Worm (Caenorhabditis elegans): ENCODE data around the gene Y43F8B.2.
A peak's percentile ranks its signal among the peaks of the same experiment; 100 is the strongest.

The Y43F8B.2 gene

DNA sequence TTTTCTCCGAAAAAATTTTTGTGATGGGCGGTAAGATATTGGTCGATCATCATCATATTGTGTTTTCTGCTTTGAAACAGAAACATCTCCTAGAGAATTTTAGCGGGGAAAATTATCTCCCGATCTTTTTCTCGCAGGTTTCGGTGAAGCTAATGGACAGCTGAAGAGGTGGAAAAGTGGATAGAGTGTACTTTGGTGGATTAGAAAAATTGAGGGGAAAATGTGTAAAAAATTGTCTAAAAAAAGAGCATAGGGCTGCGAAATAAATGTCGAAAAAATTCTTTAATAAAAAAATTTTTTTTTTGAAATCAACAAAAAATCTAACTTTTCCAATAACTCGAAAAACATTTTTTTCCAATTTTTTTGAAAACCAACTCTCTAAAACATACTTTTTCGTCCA is 23.0 kb upstream of the Y43F8B.2 start, which contains the start of gene oac-1:
oac-1 (minus strand) TSS at position 101 of the 400 bp plus-strand sequence.
- TF ChIP-seq ceh-63 (GFP tag; optimal IDR thresholded peaks at IDR 0.05) (no peak), mab-9 (GFP tag; IDR thresholded peaks at IDR 0.05) (no peak), ceh-90 (tag; optimal IDR thresholded peaks at IDR 0.05) (no peak), ztf-11 (tag; optimal IDR thresholded peaks at IDR 0.05) (no peak), nhr-85 (tag) (no peak), efl-3 (GFP tag; optimal IDR thresholded peaks at IDR 0.05) (no peak), tbx-2 (tag; optimal IDR thresholded peaks at IDR 0.05) (no peak)

DNA sequence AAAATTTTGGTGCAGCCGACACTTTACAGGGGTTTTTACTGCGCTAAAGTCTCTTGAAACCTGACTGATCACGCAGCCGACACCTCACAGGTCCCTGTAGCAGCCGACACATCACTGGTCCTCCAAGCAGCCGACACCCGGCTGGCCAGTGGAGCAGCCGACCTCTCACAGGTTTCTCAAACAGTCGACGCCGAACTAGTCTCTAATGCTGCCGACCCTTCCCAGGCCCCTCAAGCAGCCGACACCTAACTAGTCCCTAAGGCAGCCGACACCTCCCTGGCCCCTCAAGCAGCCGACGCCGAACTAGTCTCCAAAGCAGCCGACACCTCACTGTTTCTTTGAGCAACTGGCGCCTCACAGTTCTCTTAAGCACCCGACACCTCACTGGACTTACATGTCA is 22.4 kb upstream of the Y43F8B.2 start:
- TF ChIP-seq snu-23 (GFP tag; optimal IDR thresholded peaks at IDR 0.05), result no peak
- no peak for TF ChIP-seq tbx-2 (tag; optimal IDR thresholded peaks at IDR 0.05)
- no peak for TF ChIP-seq Y116A8C.19 (tag; optimal IDR thresholded peaks at IDR 0.05; ENCODE audit: borderline replicate concordance)
- TF ChIP-seq nhr-90 (tag; optimal IDR thresholded peaks at IDR 0.05; ENCODE audit: poor library complexity), result no peak
- TF ChIP-seq nhr-20 (tag; optimal IDR thresholded peaks at IDR 0.05), result no peak
- TF ChIP-seq efl-1 (optimal IDR thresholded peaks at IDR 0.05), result no peak
- no peak for TF ChIP-seq efl-1 (GFP tag; optimal IDR thresholded peaks at IDR 0.05 in 1 of 2)
- TF ChIP-seq fkh-8 (tag; optimal IDR thresholded peaks at IDR 0.05), result no peak
- TF ChIP-seq isw-1 (GFP tag; IDR thresholded peaks at IDR 0.05), result no peak
- no peak for TF ChIP-seq hlh-4 (tag; optimal IDR thresholded peaks at IDR 0.05)
- TF ChIP-seq lin-14 (GFP tag; optimal IDR thresholded peaks at IDR 0.05), result no peak
- TF ChIP-seq sptf-1 (tag; optimal IDR thresholded peaks at IDR 0.05), result no peak
- TF ChIP-seq alr-1 (tag; optimal IDR thresholded peaks at IDR 0.05; ENCODE audit: borderline replicate concordance), result no peak
- no peak for TF ChIP-seq lin-13 (GFP tag; optimal IDR thresholded peaks at IDR 0.05)
- TF ChIP-seq snpc-4 (tag; optimal IDR thresholded peaks at IDR 0.05), result no peak
- no peak for TF ChIP-seq C16A3.4 (tag; optimal IDR thresholded peaks at IDR 0.05)
- TF ChIP-seq nhr-11 (tag; optimal IDR thresholded peaks at IDR 0.05), result no peak
- TF ChIP-seq unc-62 (GFP tag; optimal IDR thresholded peaks at IDR 0.05), result no peak
- no peak for TF ChIP-seq vab-15 (tag; optimal IDR thresholded peaks at IDR 0.05)
- TF ChIP-seq tlp-1 (tag; optimal IDR thresholded peaks at IDR 0.05), result no peak

DNA sequence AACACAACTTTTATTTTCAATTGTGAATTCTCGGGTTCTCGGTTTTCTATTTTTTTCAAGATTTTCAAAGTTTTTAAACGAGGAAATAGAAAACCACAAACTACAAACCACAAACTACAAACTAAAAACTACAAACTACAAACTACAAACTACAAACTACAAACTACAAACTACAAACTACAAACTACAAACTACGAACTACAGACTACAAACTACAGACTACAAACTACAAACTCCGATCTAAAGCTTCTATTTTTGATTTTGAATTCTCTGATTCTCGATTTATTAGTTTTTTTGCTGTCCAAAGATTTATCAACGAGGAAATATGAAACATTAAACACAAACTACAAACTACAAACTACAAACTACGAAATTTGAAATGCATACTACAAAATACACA is 17.4 kb upstream of the Y43F8B.2 start:
- TF ChIP-seq nhr-85 (tag), result peak; percentile 11
- no peak for TF ChIP-seq snu-23 (GFP tag; optimal IDR thresholded peaks at IDR 0.05)

DNA sequence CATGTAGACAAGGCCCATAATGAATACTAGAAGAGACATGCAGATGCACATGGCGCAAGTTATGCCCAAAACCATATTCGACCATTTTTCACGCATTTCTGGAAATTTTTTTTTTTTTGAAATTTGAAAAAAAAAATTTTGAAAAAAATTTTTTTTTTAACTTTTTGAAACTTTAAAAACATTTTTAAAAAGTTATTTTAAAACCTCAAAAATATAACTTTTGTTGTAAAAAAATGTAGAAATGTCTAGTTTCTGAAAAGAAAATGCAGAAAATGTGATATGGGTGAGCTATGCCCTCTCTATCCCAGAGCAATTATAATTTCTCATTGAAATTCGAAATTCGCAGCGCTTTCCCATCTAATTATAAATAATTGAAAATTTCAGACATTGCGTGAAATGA is 16.8 kb upstream of the Y43F8B.2 start, which contains the start of gene Y43F8B.20:
Y43F8B.20 (minus strand) TSS at position 101 of the 400 bp plus-strand sequence.
- TF ChIP-seq ztf-4 (tag; optimal IDR thresholded peaks at IDR 0.05) (no peak), pqm-1 (tag; optimal IDR thresholded peaks at IDR 0.05) (no peak), tlp-1 (tag; optimal IDR thresholded peaks at IDR 0.05) (no peak), nhr-11 (tag; optimal IDR thresholded peaks at IDR 0.05) (no peak), tbx-2 (tag; optimal IDR thresholded peaks at IDR 0.05) (no peak), nhr-19 (GFP tag; conservative IDR thresholded peaks at IDR 0.05) (no peak), nhr-47 (tag; optimal IDR thresholded peaks at IDR 0.05) (no peak), F16B12.6 (tag; optimal IDR thresholded peaks at IDR 0.05) (no peak), lin-13 (GFP tag; optimal IDR thresholded peaks at IDR 0.05) (no peak), mab-9 (GFP tag; IDR thresholded peaks at IDR 0.05) (no peak), nhr-20 (tag; optimal IDR thresholded peaks at IDR 0.05) (no peak), grh-1 (GFP tag; IDR thresholded peaks at IDR 0.05) (no peak), aha-1 (tag; optimal IDR thresholded peaks at IDR 0.05) (no peak), nhr-77 (tag; optimal IDR thresholded peaks at IDR 0.05) (no peak), dsc-1 (tag; optimal IDR thresholded peaks at IDR 0.05) (no peak), nhr-85 (tag) (no peak), blmp-1 (tag; optimal IDR thresholded peaks at IDR 0.05) (no peak)

DNA sequence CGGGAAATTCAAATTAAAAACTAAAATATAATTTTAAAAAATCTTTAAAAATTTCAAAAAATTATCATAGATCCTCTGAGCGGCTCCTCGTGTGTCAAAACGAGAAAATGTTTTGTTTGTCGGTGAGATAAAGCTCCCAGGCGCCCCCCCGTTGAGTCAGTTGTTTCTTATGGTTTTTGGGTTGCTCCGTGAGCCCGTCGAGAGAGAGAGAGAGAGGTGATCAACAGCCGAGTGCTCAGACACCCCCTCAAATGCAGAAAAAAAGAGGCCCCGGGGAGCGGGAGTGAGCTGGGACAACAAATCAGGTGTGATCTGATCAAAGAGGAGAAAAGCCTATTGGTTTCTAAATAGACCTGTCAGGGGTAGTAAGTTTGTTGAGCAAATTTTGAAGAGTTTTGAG is 13.8 kb upstream of the Y43F8B.2 start:
- TF ChIP-seq rnt-1 (tag; optimal IDR thresholded peaks at IDR 0.05) (peak; percentile 52), ceh-63 (GFP tag; optimal IDR thresholded peaks at IDR 0.05) (no peak), pqm-1 (tag; optimal IDR thresholded peaks at IDR 0.05) (no peak), nhr-28 (tag; optimal IDR thresholded peaks at IDR 0.05) (no peak), egl-27 (tag; optimal IDR thresholded peaks at IDR 0.05) (no peak), elt-2 (tag; optimal IDR thresholded peaks at IDR 0.05) (no peak), tbx-2 (tag; optimal IDR thresholded peaks at IDR 0.05) (no peak), unc-62 (GFP tag; optimal IDR thresholded peaks at IDR 0.05) (no peak), nhr-19 (GFP tag; conservative IDR thresholded peaks at IDR 0.05) (0 out of 2 replicates have a peak, but pooled peaks have one; percentile 21), vab-15 (tag; optimal IDR thresholded peaks at IDR 0.05) (no peak), nhr-90 (tag; optimal IDR thresholded peaks at IDR 0.05; ENCODE audit: poor library complexity) (no peak)
